Fruit fly (Drosophila melanogaster): Measurements from ENCODE around the gene CG12746.

DNA sequence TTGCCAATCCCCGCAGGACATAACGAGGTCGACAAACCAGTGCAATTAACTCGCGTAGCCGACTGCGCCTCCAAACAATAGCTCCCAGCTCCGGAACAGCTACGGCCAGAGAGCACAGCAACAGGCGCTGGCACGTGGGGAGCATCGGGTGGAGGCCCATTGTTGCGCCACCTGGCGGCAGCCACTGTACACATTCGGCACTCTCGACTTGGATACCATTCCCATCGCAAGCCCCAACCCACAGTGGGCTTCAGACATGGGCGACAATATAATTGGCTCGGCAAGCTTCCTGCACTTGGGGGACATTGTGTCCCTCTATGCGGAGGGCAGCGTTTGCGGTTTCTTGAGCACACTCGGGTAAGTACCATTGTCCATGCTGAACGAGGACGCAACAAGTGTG is 37.1 kb upstream of the CG12746 start:
- TF ChIP-seq fd3F (GFP tag; optimal IDR thresholded peaks at IDR 0.05) (no peak), Hr39 (optimal IDR thresholded peaks at IDR 0.05) (no peak), br (optimal IDR thresholded peaks at IDR 0.05) (no peak)

Measured in whole organism, embryonic.